Fruit fly (Drosophila melanogaster) whole organism, embryonic: ENCODE data around the gene CG4374.
A peak's percentile ranks its signal among the peaks of the same experiment; 100 is the strongest.

Experiments used
- CG10321 ChIP-seq: fragments of 200-800 bp; sonication (Bioruptor generic); IDR thresholded peaks from 2 replicates; pipeline ENCODE4 v1.3.6; 2022; ENCODE audit warnings: missing biosample characterization, missing genetic modification characterization
- CG10979 ChIP-seq: fragments of 200-800 bp; sonication (Bioruptor generic); optimal IDR thresholded peaks from 2 replicates; lab custom pipeline; 2018; ENCODE audit warnings: missing biosample characterization, mild to moderate bottlenecking, missing genetic modification characterization, moderate library complexity
- CG11085 ChIP-seq: fragments of 200-800 bp; sonication (Bioruptor generic); IDR thresholded peaks from 2 replicates; pipeline ENCODE4 v1.3.6; 2022; ENCODE audit warnings: missing biosample characterization, missing genetic modification characterization
- CG11504 ChIP-seq: fragments of 200-800 bp; sonication (Bioruptor generic); optimal IDR thresholded peaks from 3 replicates; lab custom pipeline; 2019; ENCODE audit warnings: missing biosample characterization, mild to moderate bottlenecking, missing genetic modification characterization, moderate library complexity
- CG12391 ChIP-seq: fragments of 200-800 bp; sonication (Bioruptor generic); optimal IDR thresholded peaks from 3 replicates; lab custom pipeline; 2018; ENCODE audit warnings: missing biosample characterization, mild to moderate bottlenecking, missing genetic modification characterization, moderate library complexity
- CG13287 ChIP-seq: fragments of 200-800 bp; sonication (Bioruptor generic); IDR thresholded peaks from 2 replicates; pipeline ENCODE4 v1.3.6; 2022; ENCODE audit warnings: missing biosample characterization, missing genetic modification characterization; ENCODE audit not compliant: partially characterized antibody
- CG13424 ChIP-seq: fragments of 200-800 bp; sonication (Bioruptor generic); optimal IDR thresholded peaks from 2 replicates; lab custom pipeline; 2019; ENCODE audit warnings: missing biosample characterization, mild to moderate bottlenecking, missing genetic modification characterization, moderate library complexity
- CG14441 ChIP-seq: fragments of 200-800 bp; sonication (Bioruptor generic); IDR thresholded peaks from 2 replicates; pipeline ENCODE4 v1.3.6; 2022; ENCODE audit warnings: missing biosample characterization, missing genetic modification characterization
- CG15696 ChIP-seq: fragments of 200-800 bp; sonication (Bioruptor generic); optimal IDR thresholded peaks from 2 replicates; lab custom pipeline; 2019; ENCODE audit warnings: missing biosample characterization, mild to moderate bottlenecking, missing genetic modification characterization, moderate library complexity
- CG1602 ChIP-seq: fragments of 200-800 bp; sonication (Bioruptor generic); optimal IDR thresholded peaks from 3 replicates; lab custom pipeline; 2016; ENCODE audit warnings: missing biosample characterization, missing genetic modification characterization
- CG16863 ChIP-seq: fragments of 200-800 bp; sonication (Bioruptor generic); optimal IDR thresholded peaks from 3 replicates; lab custom pipeline; 2016; ENCODE audit warnings: missing biosample characterization, missing genetic modification characterization
- CG18262 ChIP-seq: fragments of 200-800 bp; optimal IDR thresholded peaks from 3 replicates; lab custom pipeline; 2019; ENCODE audit warnings: missing biosample characterization, mild to moderate bottlenecking, missing genetic modification characterization, moderate library complexity
- CG18764 ChIP-seq: fragments of 200-800 bp; sonication (Bioruptor generic); optimal IDR thresholded peaks from 3 replicates; lab custom pipeline; 2016; ENCODE audit warnings: missing biosample characterization, missing genetic modification characterization
- CG30431 ChIP-seq: fragments of 200-800 bp; sonication (Bioruptor generic); optimal IDR thresholded peaks from 2 replicates; lab custom pipeline; 2017; ENCODE audit warnings: missing biosample characterization, missing genetic modification characterization
- CG31388 ChIP-seq: fragments of 200-800 bp; sonication (Bioruptor generic); optimal IDR thresholded peaks from 2 replicates; lab custom pipeline; 2016; ENCODE audit warnings: missing biosample characterization, missing genetic modification characterization
- CG32767 ChIP-seq: fragments of 200-800 bp; sonication (Bioruptor generic); IDR thresholded peaks from 2 replicates; pipeline ENCODE4 v1.3.6; 2022; ENCODE audit warnings: missing biosample characterization, missing genetic modification characterization
- CG32772 ChIP-seq: fragments of 200-800 bp; sonication (Bioruptor generic); IDR thresholded peaks from 2 replicates; pipeline ENCODE4 v1.3.6; 2022; ENCODE audit warnings: missing biosample characterization, missing genetic modification characterization
- CG4617 ChIP-seq: fragments of 200-800 bp; sonication (Bioruptor generic); optimal IDR thresholded peaks from 3 replicates; lab custom pipeline; 2016; ENCODE audit warnings: missing biosample characterization, missing genetic modification characterization, borderline replicate concordance
- CG8388 ChIP-seq: fragments of 200-800 bp; sonication (Bioruptor generic); optimal IDR thresholded peaks from 2 replicates; lab custom pipeline; 2019; ENCODE audit warnings: missing biosample characterization, mild to moderate bottlenecking, missing genetic modification characterization, moderate library complexity
- Dref ChIP-seq: fragments of 200-800 bp; sonication (Bioruptor generic); IDR thresholded peaks from 2 replicates; pipeline ENCODE4 v1.3.6; 2022; ENCODE audit warnings: missing biosample characterization, missing genetic modification characterization
- Ets65A ChIP-seq: fragments of 200-800 bp; sonication (Bioruptor generic); peaks from one replicate; lab custom pipeline; 2016; ENCODE audit warnings: missing biosample characterization, missing genetic modification characterization
- Hmx ChIP-seq: fragments of 200-800 bp; sonication (Bioruptor generic); optimal IDR thresholded peaks from 2 replicates; lab custom pipeline; 2016; ENCODE audit warnings: missing biosample characterization, missing genetic modification characterization
- Hr3 ChIP-seq: fragments of 200-800 bp; sonication (Bioruptor generic); optimal IDR thresholded peaks from 3 replicates; lab custom pipeline; 2016; ENCODE audit warnings: missing biosample characterization, missing genetic modification characterization
- Nf-YB ChIP-seq: fragments of 200-800 bp; sonication (Bioruptor generic); optimal IDR thresholded peaks from 3 replicates; lab custom pipeline; 2019; ENCODE audit warnings: missing biosample characterization, mild to moderate bottlenecking, missing genetic modification characterization, moderate library complexity
- NfI ChIP-seq: fragments of 200-800 bp; sonication (Bioruptor generic); optimal IDR thresholded peaks from 3 replicates; lab custom pipeline; 2018; ENCODE audit warnings: missing biosample characterization, mild to moderate bottlenecking, missing genetic modification characterization, moderate library complexity
- PHDP ChIP-seq: fragments of 200-800 bp; sonication (Bioruptor generic); optimal IDR thresholded peaks from 3 replicates; lab custom pipeline; 2018; ENCODE audit warnings: missing biosample characterization, mild to moderate bottlenecking, missing genetic modification characterization, moderate library complexity
- Ptx1 ChIP-seq: fragments of 200-800 bp; sonication (Bioruptor generic); IDR thresholded peaks from 2 replicates; pipeline ENCODE4 v1.3.6; 2022; ENCODE audit warnings: missing biosample characterization, missing genetic modification characterization
- Ssrp ChIP-seq: fragments of 200-800 bp; sonication (Bioruptor generic); optimal IDR thresholded peaks from 2 replicates; lab custom pipeline; 2018; ENCODE audit warnings: missing biosample characterization, mild to moderate bottlenecking, missing genetic modification characterization, moderate library complexity
- abd-A ChIP-seq: fragments of 200-800 bp; sonication (Bioruptor generic); optimal IDR thresholded peaks from 3 replicates; lab custom pipeline; 2019; ENCODE audit warnings: missing biosample characterization, mild to moderate bottlenecking, missing genetic modification characterization, moderate library complexity
- ara ChIP-seq: fragments of 200-800 bp; sonication (Bioruptor generic); IDR thresholded peaks from 2 replicates; pipeline ENCODE4 v1.3.6; 2022; ENCODE audit warnings: missing biosample characterization, missing genetic modification characterization
- az2 ChIP-seq: fragments of 200-800 bp; sonication (Bioruptor generic); optimal IDR thresholded peaks from 3 replicates; lab custom pipeline; 2016; ENCODE audit warnings: missing biosample characterization, missing genetic modification characterization
- bab2 ChIP-seq: fragments of 200-800 bp; sonication (Bioruptor generic); optimal IDR thresholded peaks from 2 replicates; lab custom pipeline; 2016; ENCODE audit warnings: missing biosample characterization, missing genetic modification characterization
- ci ChIP-seq: fragments of 200-800 bp; sonication (Bioruptor generic); IDR thresholded peaks from 3 replicates; pipeline ENCODE4 v1.3.6; 2022; ENCODE audit warnings: missing biosample characterization, missing genetic modification characterization
- crc ChIP-seq: fragments of 200-800 bp; sonication (Bioruptor generic); optimal IDR thresholded peaks from 2 replicates; lab custom pipeline; 2016; ENCODE audit warnings: missing biosample characterization, missing genetic modification characterization
- ems ChIP-seq: fragments of 200-800 bp; sonication (Bioruptor generic); optimal IDR thresholded peaks from 3 replicates; lab custom pipeline; 2016; ENCODE audit warnings: missing biosample characterization, missing genetic modification characterization
- ewg ChIP-seq: fragments of 200-800 bp; sonication (Bioruptor generic); optimal IDR thresholded peaks from 3 replicates; lab custom pipeline; 2017; ENCODE audit warnings: mild to moderate bottlenecking, missing biosample characterization, missing genetic modification reagents, missing genetic modification characterization
- fru ChIP-seq: fragments of >200 bp; optimal IDR thresholded peaks from 2 replicates; lab custom pipeline; 2017
- gcm ChIP-seq: fragments of 200-800 bp; sonication (Bioruptor generic); optimal IDR thresholded peaks from 2 replicates; lab custom pipeline; 2019; ENCODE audit warnings: missing biosample characterization, mild to moderate bottlenecking, missing genetic modification characterization, moderate library complexity
- gcm2 ChIP-seq: fragments of 200-800 bp; sonication (Bioruptor generic); optimal IDR thresholded peaks from 2 replicates; lab custom pipeline; 2016; ENCODE audit warnings: missing biosample characterization, missing genetic modification characterization
- gro ChIP-seq: fragments of 200-800 bp; sonication (Bioruptor generic); optimal IDR thresholded peaks from 2 replicates; lab custom pipeline; 2016; ENCODE audit warnings: missing biosample characterization, missing genetic modification characterization
- hkb ChIP-seq, 2 experiments: fragments of 200-800 bp in 1 of 2; fragments of >200 bp in 1 of 2; sonication (Bioruptor generic) in 1 of 2; IDR thresholded peaks in 1 of 2; optimal IDR thresholded peaks in 1 of 2; 2 replicates each; pipeline versions ENCODE4 v1.3.6 to Lab custom; 2017 to 2022; ENCODE audit warnings: missing biosample characterization in 1 of 2, missing genetic modification characterization in 1 of 2
- jing ChIP-seq: fragments of 200-800 bp; sonication (Bioruptor generic); optimal IDR thresholded peaks from 2 replicates; lab custom pipeline; 2018; ENCODE audit warnings: missing biosample characterization, mild to moderate bottlenecking, missing genetic modification characterization
- phol ChIP-seq: fragments of 200-800 bp; sonication (Bioruptor generic); optimal IDR thresholded peaks from 3 replicates; lab custom pipeline; 2018; ENCODE audit warnings: missing biosample characterization, mild to moderate bottlenecking, missing genetic modification characterization, moderate library complexity
- pnt ChIP-seq: fragments of 200-800 bp; sonication (Bioruptor generic); optimal IDR thresholded peaks from 3 replicates; lab custom pipeline; 2016; ENCODE audit warnings: missing biosample characterization, missing genetic modification characterization
- sim ChIP-seq: fragments of 200-800 bp; sonication (Bioruptor generic); IDR thresholded peaks from 2 replicates; pipeline ENCODE4 v1.3.6; 2022; ENCODE audit warnings: missing biosample characterization, missing genetic modification characterization
- tio ChIP-seq: fragments of 200-800 bp; sonication (Bioruptor generic); optimal IDR thresholded peaks from 2 replicates; lab custom pipeline; 2017; ENCODE audit warnings: missing biosample characterization, missing genetic modification characterization, inconsistent platforms
- trh ChIP-seq: fragments of 200-800 bp; sonication (Bioruptor generic); optimal IDR thresholded peaks from 2 replicates; lab custom pipeline; 2016; ENCODE audit warnings: missing biosample characterization, missing genetic modification characterization
- usp ChIP-seq: fragments of >200 bp; optimal IDR thresholded peaks from 2 replicates; lab custom pipeline; 2017; ENCODE audit warnings: missing biosample characterization, missing genetic modification characterization

CG4374 gene

DNA sequence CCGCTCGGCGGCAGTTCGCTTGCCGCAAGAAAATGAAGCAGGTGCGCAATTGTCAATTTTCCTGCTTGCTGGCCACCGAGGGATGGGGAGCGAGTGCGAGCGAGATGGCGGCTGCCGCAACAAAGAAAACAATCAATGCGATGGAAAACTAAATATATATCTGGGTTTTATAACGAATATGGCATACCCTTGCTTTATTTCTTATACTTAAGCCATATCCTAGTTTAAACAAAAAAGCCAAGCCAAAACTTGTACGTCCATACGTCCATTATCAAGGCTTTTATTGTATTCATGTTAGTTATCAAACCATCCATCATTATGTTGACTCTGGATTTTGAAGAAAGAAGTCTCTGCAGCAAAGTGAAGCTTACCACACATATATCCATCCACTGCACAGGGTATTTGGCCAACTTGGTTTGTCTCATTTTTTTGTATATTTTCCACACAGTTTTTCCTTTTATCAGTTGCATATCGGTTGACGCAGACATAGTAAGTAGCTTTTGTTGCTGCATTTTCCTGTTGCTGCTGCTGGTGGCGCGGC lies 81.2 kb downstream of the CG4374 start:
- TF ChIP-seq CG12391 (tag; lab: Kevin White, UChicago): no peak
- no peak for TF ChIP-seq phol
- no peak for TF ChIP-seq CG31388 (GFP tag; lab: Kevin White, UChicago)
- no peak for TF ChIP-seq fru (lab: Kevin White, UChicago)
- no peak for TF ChIP-seq gcm (GFP tag; lab: Kevin White, UChicago)

- TF ChIP-seq Nf-YB (GFP tag; lab: Kevin White, UChicago) (no peak), CG10321 (no peak), Dref (no peak), crc (GFP tag; lab: Kevin White, UChicago) (no peak), jing (GFP tag; lab: Kevin White, UChicago) (no peak), ara (GFP tag; lab: Robert Waterston, UW) (no peak), NfI (no peak), PHDP (tag; lab: Kevin White, UChicago) (no peak), CG10979 (tag; lab: Kevin White, UChicago) (no peak), CG4617 (GFP tag; lab: Kevin White, UChicago) (no peak)
Measured at dm6 chr3R:23388798-23389197, 83.3 kb downstream of the CG4374 start, which contains the start of gene CG31515. CG31515 (minus strand) TSS chr3R:23388898.

DNA sequence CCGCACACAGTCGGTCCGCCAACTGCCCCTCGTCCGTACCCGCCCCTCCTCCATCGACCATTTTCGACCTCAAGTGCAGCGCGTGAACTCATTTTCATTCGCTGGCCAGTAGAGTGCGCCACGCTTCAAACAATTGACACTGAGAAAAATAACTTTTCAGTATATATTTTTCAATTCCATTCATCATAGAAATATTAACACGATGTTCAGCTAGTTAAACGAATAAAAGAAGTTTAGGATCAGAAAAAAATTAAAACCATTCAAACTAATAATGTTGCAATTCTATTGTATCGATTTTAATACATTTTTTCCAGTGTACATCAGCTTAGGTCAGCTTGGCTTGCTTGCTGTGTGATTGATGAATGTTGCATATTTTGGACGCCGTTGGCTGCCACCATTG lies 85.2 kb downstream of the CG4374 start:
- TF ChIP-seq CG11504 (peak; percentile 76), tio (peak; percentile 16), gro (GFP tag; lab: Kevin White, UChicago) (no peak), CG18262 (peak; percentile 38), Ssrp (tag; lab: Kevin White, UChicago) (peak; percentile 44), Hr3 (GFP tag; lab: Kevin White, UChicago) (peak; percentile 38), usp (GFP tag; lab: Kevin White, UChicago) (no peak), ems (GFP tag; lab: Kevin White, UChicago) (no peak), sim (no peak), CG18764 (no peak), gcm2 (GFP tag; lab: Kevin White, UChicago) (no peak), abd-A (tag; lab: Kevin White, UChicago) (no peak), bab2 (GFP tag; lab: Kevin White, UChicago) (no peak), CG16863 (GFP tag; lab: Kevin White, UChicago) (peak; percentile 49), CG30431 (GFP tag; lab: Kevin White, UChicago) (peak; percentile 2), CG15696 (tag; lab: Kevin White, UChicago) (peak; percentile 39), pnt (GFP tag; lab: Kevin White, UChicago) (peak; percentile 26), trh (GFP tag; lab: Kevin White, UChicago) (no peak), Ets65A (GFP tag; lab: Kevin White, UChicago) (peak; percentile 3), CG8388 (GFP tag; lab: Kevin White, UChicago) (peak; percentile 65), Hmx (no peak), CG13287 (no peak), hkb (optimal IDR thresholded peaks at IDR 0.05; lab: Kevin White, UChicago) (no peak), hkb (GFP tag; IDR thresholded peaks at IDR 0.05; lab: Robert Waterston, UW) (peak; percentile 66), CG14441 (GFP tag; lab: Robert Waterston, UW) (0 out of 2 replicates have a peak, but pooled peaks have one; percentile 36), CG1602 (no peak), az2 (GFP tag; lab: Kevin White, UChicago) (peak; percentile 62), CG32772 (GFP tag; lab: Robert Waterston, UW) (no peak), Ptx1 (GFP tag; lab: Robert Waterston, UW) (peak; percentile 26; the same call in 1 of the 2 replicates), ewg (peak; percentile 39), CG11085 (no peak), ci (peak; percentile 73), CG32767 (GFP tag; lab: Robert Waterston, UW) (peak; percentile 48; the same call in 1 of the 2 replicates), CG13424 (tag; lab: Kevin White, UChicago) (peak; percentile 49)
